Worm (Caenorhabditis elegans) whole organism, late embryonic: ENCODE measurements around the gene F57B9.1.
A peak's percentile ranks its signal among the peaks of the same experiment; 100 is the strongest.
"Not testable (repeated sequence)": the region's sequence is repeated elsewhere in the genome, so short reads cannot be mapped to it uniquely, and the experiment has no call there.

Source experiments
- C38D4.7 ChIP-seq: fragments of 200-800 bp; sonication (Bioruptor generic); optimal IDR thresholded peaks from 2 replicates; lab custom pipeline; 2018; ENCODE audit warnings: mild to moderate bottlenecking, missing genetic modification characterization, moderate library complexity, missing compliant biosample characterization
- K02D7.2 ChIP-seq: sonication (generic microtip); optimal IDR thresholded peaks from 2 replicates; lab custom pipeline; 2017; ENCODE audit warnings: mild to moderate bottlenecking, missing genetic modification characterization, missing compliant biosample characterization
- K09A11.1 ChIP-seq: sonication (generic microtip); optimal IDR thresholded peaks from 2 replicates; lab custom pipeline; 2017; ENCODE audit warnings: antibody characterized with exemption, mild to moderate bottlenecking, missing genetic modification characterization, missing compliant biosample characterization; ENCODE audit not compliant: insufficient read depth
- T23F11.4 ChIP-seq: fragments of 200-800 bp; sonication (Bioruptor generic); optimal IDR thresholded peaks from 2 replicates; lab custom pipeline; 2018; ENCODE audit warnings: mild to moderate bottlenecking, missing genetic modification characterization, missing compliant biosample characterization
- ahr-1 ChIP-seq: sonication (generic microtip); optimal IDR thresholded peaks from 2 replicates; lab custom pipeline; 2016; ENCODE audit warnings: missing genetic modification characterization, missing compliant biosample characterization
- ama-1 ChIP-seq: fragments of 150-350 bp; optimal IDR thresholded peaks from 2 replicates; lab custom pipeline; 2014
- ceh-14 ChIP-seq: sonication (generic microtip); optimal IDR thresholded peaks from 2 replicates; lab custom pipeline; 2016; ENCODE audit warnings: missing genotype, missing genetic modification characterization, missing compliant biosample characterization
- ceh-18 ChIP-seq: sonication (generic microtip); optimal IDR thresholded peaks from 2 replicates; lab custom pipeline; 2016; ENCODE audit warnings: missing genetic modification characterization, missing compliant biosample characterization
- ceh-24 ChIP-seq: sonication (generic microtip); optimal IDR thresholded peaks from 2 replicates; lab custom pipeline; 2016; ENCODE audit warnings: mild to moderate bottlenecking, missing genetic modification characterization, missing compliant biosample characterization
- ceh-30 ChIP-seq: fragments of 150-350 bp; optimal IDR thresholded peaks from 2 replicates; lab custom pipeline; 2014; ENCODE audit warnings: missing biosample characterization, missing genetic modification characterization
- ceh-31 ChIP-seq: sonication (generic microtip); optimal IDR thresholded peaks from 2 replicates; lab custom pipeline; 2016; ENCODE audit warnings: missing genetic modification characterization, missing compliant biosample characterization
- ceh-48 ChIP-seq: sonication (generic microtip); optimal IDR thresholded peaks from 2 replicates; lab custom pipeline; 2016; ENCODE audit warnings: missing genetic modification characterization, inconsistent platforms, missing compliant biosample characterization
- dve-1 ChIP-seq: sonication (generic microtip); optimal IDR thresholded peaks from 2 replicates; lab custom pipeline; 2017; ENCODE audit warnings: antibody characterized with exemption, mild to moderate bottlenecking, missing genetic modification characterization, missing compliant biosample characterization
- elt-2 ChIP-seq: sonication (generic microtip); optimal IDR thresholded peaks from 2 replicates; lab custom pipeline; 2016; ENCODE audit warnings: missing genetic modification reagents, missing genetic modification characterization, missing compliant biosample characterization
- fkh-10 ChIP-seq: fragments of 150-350 bp; optimal IDR thresholded peaks from 2 replicates; lab custom pipeline; 2014; ENCODE audit warnings: missing biosample characterization, missing genetic modification reagents, missing genetic modification characterization
- hlh-13 ChIP-seq: fragments of 200-800 bp; sonication (Bioruptor generic); optimal IDR thresholded peaks from 2 replicates; lab custom pipeline; 2018; ENCODE audit warnings: mild to moderate bottlenecking, missing genetic modification characterization, missing compliant biosample characterization
- hlh-6 ChIP-seq: sonication (generic microtip); optimal IDR thresholded peaks from 2 replicates; lab custom pipeline; 2016; ENCODE audit warnings: missing genotype, missing genetic modification characterization, missing compliant biosample characterization
- hlh-8 ChIP-seq: sonication (generic microtip); optimal IDR thresholded peaks from 2 replicates; lab custom pipeline; 2016; ENCODE audit warnings: missing genotype, missing genetic modification characterization, missing compliant biosample characterization
- lin-11 ChIP-seq: fragments of 200-800 bp; sonication (Bioruptor generic); optimal IDR thresholded peaks from 2 replicates; lab custom pipeline; 2018; ENCODE audit warnings: mild to moderate bottlenecking, missing genetic modification characterization, missing compliant biosample characterization
- madf-2 ChIP-seq: sonication (generic microtip); optimal IDR thresholded peaks from 2 replicates; lab custom pipeline; 2017; ENCODE audit warnings: missing genetic modification characterization, missing compliant biosample characterization
- nfya-1 ChIP-seq: sonication (generic microtip); optimal IDR thresholded peaks from 2 replicates; lab custom pipeline; 2017; ENCODE audit warnings: missing genetic modification characterization, mild to moderate bottlenecking, missing compliant biosample characterization, antibody characterized with exemption, moderate library complexity
- nhr-11 ChIP-seq: fragments of 150-350 bp; optimal IDR thresholded peaks from 2 replicates; lab custom pipeline; 2014; ENCODE audit warnings: missing biosample characterization, missing genetic modification characterization
- npax-4 ChIP-seq: sonication (generic microtip); optimal IDR thresholded peaks from 2 replicates; lab custom pipeline; 2016; ENCODE audit warnings: missing genetic modification characterization, missing compliant biosample characterization
- odd-2 ChIP-seq: sonication (generic microtip); optimal IDR thresholded peaks from 2 replicates; lab custom pipeline; 2017; ENCODE audit warnings: antibody characterized with exemption, mild to moderate bottlenecking, missing genetic modification characterization, missing compliant biosample characterization
- pag-3 ChIP-seq: sonication (generic microtip); optimal IDR thresholded peaks from 2 replicates; lab custom pipeline; 2016; ENCODE audit warnings: missing compliant biosample characterization, missing genetic modification characterization, borderline replicate concordance
- pat-9 ChIP-seq: fragments of 200-800 bp; sonication (Bioruptor generic); optimal IDR thresholded peaks from 2 replicates; lab custom pipeline; 2018; ENCODE audit warnings: mild to moderate bottlenecking, missing genetic modification characterization, moderate library complexity, missing compliant biosample characterization
- pqm-1 ChIP-seq: sonication (generic microtip); optimal IDR thresholded peaks from 2 replicates; lab custom pipeline; 2016; ENCODE audit warnings: missing genetic modification characterization, missing compliant biosample characterization
- sdc-2 ChIP-seq: sonication (generic microtip); optimal IDR thresholded peaks from 2 replicates; lab custom pipeline; 2016; ENCODE audit warnings: missing genotype, missing genetic modification characterization, missing compliant biosample characterization
- sox-2 ChIP-seq: fragments of 200-800 bp; sonication (Bioruptor generic); IDR thresholded peaks from 2 replicates; pipeline ENCODE4 v1.3.6; 2022; ENCODE audit warnings: missing genetic modification reagents, missing genetic modification characterization, missing compliant biosample characterization
- sox-4 ChIP-seq: sonication (generic microtip); optimal IDR thresholded peaks from 2 replicates; lab custom pipeline; 2017; ENCODE audit warnings: mild to moderate bottlenecking, missing genetic modification characterization, inconsistent platforms, missing compliant biosample characterization
- syd-9 ChIP-seq: sonication (generic microtip); optimal IDR thresholded peaks from 2 replicates; lab custom pipeline; 2016; ENCODE audit warnings: mild to moderate bottlenecking, missing genetic modification characterization, moderate library complexity, missing compliant biosample characterization
- tbx-7 ChIP-seq: sonication (generic microtip); optimal IDR thresholded peaks from 2 replicates; lab custom pipeline; 2016; ENCODE audit warnings: missing genotype, missing genetic modification characterization, missing compliant biosample characterization
- unc-55 ChIP-seq: sonication (generic microtip); optimal IDR thresholded peaks from 2 replicates; lab custom pipeline; 2017; ENCODE audit warnings: missing biosample characterization, missing genetic modification reagents, missing genetic modification characterization

Gene F57B9.1

DNA sequence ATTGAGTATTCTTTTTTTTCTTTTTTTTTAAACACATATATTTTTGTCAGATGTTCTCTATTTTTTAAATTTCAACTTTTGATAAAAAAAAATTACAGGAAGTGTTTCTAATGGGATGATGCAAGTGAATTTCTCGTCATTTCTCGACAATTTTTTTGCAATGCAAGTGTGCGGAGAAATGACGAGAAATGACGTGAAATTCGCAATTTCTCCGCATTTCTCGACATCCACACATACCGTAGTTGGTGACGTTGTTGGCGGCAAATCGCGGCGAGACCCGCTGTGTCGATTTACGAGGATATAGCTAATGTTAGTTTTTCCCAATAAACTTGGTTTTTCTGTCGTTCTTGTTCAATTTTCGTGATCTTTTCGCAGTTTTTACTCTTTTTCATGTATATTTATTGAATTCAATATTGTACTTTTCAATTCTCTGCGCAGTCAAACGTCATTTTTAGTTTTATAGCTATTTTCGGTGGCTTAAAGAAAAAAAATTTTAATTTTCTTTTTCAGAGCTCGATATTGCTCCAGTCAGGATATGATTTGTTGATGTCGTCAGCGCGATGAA, 20.2 kb downstream of the F57B9.1 start, which contains the start of gene F31E3.6:
TSS of gene F31E3.6 (plus strand) at position 93 of the 565 bp plus-strand sequence.
- not testable (repeated sequence) for TF ChIP-seq ceh-30; odd-2; lin-11 (tag; lab: Kevin White, UChicago)

DNA sequence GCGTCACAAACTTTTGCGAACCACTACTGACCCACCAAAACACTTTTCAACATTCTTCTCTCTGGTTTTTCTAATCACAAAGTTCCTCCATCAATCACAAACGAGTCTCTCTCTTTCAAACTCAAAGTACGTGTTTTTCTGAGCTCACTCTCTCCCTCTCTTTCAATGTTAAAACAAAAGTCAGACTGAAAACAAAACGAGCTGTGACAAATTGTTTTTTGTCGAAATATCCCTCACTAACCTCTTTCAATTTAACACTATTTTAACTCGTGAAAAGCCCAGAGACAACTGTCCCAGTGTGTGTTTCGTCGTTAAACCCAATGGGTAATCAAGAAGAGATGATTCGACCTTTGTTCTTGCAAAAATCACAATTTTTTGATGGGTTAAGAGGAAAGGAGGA, 26.2 kb downstream of the F57B9.1 start:
- TF ChIP-seq tbx-7 (tag; lab: Kevin White, UChicago) (no peak), C38D4.7 (GFP tag; lab: Kevin White, UChicago) (no peak), ceh-18 (tag; lab: Kevin White, UChicago) (peak; percentile 78), hlh-6 (tag; lab: Kevin White, UChicago) (no peak)

DNA sequence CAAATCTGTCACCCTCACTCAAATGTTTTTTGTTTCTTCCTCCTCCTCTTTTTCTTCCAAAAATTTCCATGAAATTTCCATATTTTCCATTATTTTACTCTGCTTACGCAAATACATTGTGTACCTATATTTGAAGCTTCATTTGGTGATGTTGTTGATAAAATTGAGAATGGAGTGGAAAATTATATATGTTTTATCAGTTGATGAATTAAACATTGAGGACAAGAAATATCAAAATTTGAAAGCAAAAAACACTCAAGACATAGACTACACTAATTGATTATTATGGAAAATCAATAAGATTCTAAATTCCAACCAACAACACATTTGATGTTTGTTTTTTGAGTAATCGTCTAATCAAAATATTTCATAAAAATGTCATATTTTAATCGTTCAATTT, 27.3 kb downstream of the F57B9.1 start:
- TF ChIP-seq npax-4 (tag; lab: Kevin White, UChicago) (no peak), ceh-14 (tag; lab: Kevin White, UChicago) (no peak), nhr-11 (tag; lab: Kevin White, UChicago) (no peak), ceh-18 (tag; lab: Kevin White, UChicago) (no peak), dve-1 (tag; lab: Kevin White, UChicago) (no peak), ceh-48 (tag; lab: Kevin White, UChicago) (no peak), sox-4 (tag; lab: Kevin White, UChicago) (no peak)

DNA sequence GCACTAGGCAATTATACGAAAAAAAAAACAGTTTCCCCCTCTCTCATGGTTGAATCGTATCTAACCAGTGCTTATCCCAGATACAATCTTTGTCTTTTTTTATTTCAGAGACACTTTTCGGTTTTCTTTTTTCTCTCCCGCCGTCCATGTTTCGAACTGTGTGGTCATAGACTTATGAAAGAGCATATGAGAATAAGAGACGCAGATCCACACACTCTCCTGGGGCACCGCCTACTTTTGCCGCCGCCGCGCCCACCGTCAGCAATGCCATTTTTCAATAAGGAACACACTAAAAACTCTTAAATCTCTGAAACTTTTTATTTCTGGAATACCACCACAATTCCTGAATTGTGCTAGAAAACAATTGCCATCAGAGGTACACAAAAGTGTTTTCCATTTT, 28.0 kb downstream of the F57B9.1 start, which contains the start of gene prk-1:
TSS of gene prk-1 (plus strand) at position 269 of the 400 bp plus-strand sequence.
- no peak for TF ChIP-seq K02D7.2 (tag; lab: Kevin White, UChicago)
- TF ChIP-seq T23F11.4 (GFP tag; lab: Kevin White, UChicago), result no peak
- no peak for TF ChIP-seq elt-2 (tag; lab: Kevin White, UChicago)
- TF ChIP-seq ceh-18 (tag; lab: Kevin White, UChicago), result no peak
- no peak for TF ChIP-seq hlh-6 (tag; lab: Kevin White, UChicago)
- TF ChIP-seq ahr-1, result no peak
- no peak for TF ChIP-seq pqm-1 (tag; lab: Kevin White, UChicago)
- TF ChIP-seq tbx-7 (tag; lab: Kevin White, UChicago), result no peak

DNA sequence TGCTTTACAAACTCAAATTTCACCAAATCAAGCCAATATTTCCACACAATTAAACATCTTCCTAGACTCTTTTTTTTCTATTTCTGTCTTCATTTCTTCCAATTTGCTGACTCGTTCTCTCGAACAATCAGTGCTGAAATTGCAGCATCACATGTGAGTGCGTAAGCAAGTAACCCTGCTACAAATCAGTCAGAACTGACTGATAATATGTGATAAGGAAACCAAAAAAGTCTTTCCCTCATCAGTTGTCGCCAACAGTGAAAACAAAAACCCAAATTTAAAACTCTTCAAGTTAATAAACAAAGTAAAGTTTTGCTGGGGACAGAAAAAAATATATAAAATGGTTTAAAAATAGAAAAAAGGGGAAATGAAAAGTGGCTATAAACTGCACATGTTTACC, 29.6 kb downstream of the F57B9.1 start:
- peak; percentile 30 for TF ChIP-seq elt-2 (tag; lab: Kevin White, UChicago)
- TF ChIP-seq ceh-24 (tag; lab: Kevin White, UChicago), result no peak

DNA sequence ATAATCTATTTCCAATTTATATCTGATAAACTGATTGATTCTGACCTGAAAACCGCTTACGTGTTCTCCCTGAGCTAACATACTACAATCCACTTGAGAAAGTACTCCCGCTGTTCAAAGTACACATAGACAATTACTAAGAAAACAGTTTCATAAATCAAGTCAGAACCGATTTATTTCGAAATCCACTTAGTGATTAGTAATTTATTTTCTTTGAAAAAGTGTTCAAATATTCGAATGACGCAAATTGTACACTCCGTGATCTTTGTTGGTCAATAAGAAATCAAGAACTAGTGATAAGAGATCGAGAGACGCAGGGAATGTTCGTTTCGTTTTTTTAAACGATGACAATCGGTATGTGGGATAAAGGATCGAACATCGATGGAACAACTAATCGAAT, 30.6 kb downstream of the F57B9.1 start:
- no peak for TF ChIP-seq ceh-24 (tag; lab: Kevin White, UChicago)
- TF ChIP-seq pag-3, result no peak
- TF ChIP-seq fkh-10 (GFP tag; lab: Kevin White, UChicago), result no peak
- TF ChIP-seq unc-55 (GFP tag; lab: Kevin White, UChicago), result no peak
- no peak for TF ChIP-seq sdc-2
- TF ChIP-seq hlh-8, result no peak
- TF ChIP-seq ceh-18 (tag; lab: Kevin White, UChicago), result no peak
- no peak for TF ChIP-seq C38D4.7 (GFP tag; lab: Kevin White, UChicago)
- no peak for TF ChIP-seq syd-9 (tag; lab: Kevin White, UChicago)
- TF ChIP-seq T23F11.4 (GFP tag; lab: Kevin White, UChicago), result no peak
- no peak for TF ChIP-seq pat-9 (tag; lab: Kevin White, UChicago)
- no peak for TF ChIP-seq ama-1 (lab: Kevin White, UChicago)
- no peak for TF ChIP-seq nhr-11 (tag; lab: Kevin White, UChicago)
- TF ChIP-seq ceh-31 (tag; lab: Kevin White, UChicago), result no peak
- no peak for TF ChIP-seq sox-2 (GFP tag; lab: Robert Waterston, UW)
- TF ChIP-seq madf-2, result no peak
- TF ChIP-seq elt-2 (tag; lab: Kevin White, UChicago), result no peak
- no peak for TF ChIP-seq nfya-1 (tag; lab: Kevin White, UChicago)
- no peak for TF ChIP-seq K09A11.1 (tag; lab: Kevin White, UChicago)
- no peak for TF ChIP-seq hlh-13
- TF ChIP-seq, all 69 proteins: peak for 0
